Fruit fly (Drosophila melanogaster): Measurements from ENCODE around the gene Tsf2.

Tsf2 gene

DNA sequence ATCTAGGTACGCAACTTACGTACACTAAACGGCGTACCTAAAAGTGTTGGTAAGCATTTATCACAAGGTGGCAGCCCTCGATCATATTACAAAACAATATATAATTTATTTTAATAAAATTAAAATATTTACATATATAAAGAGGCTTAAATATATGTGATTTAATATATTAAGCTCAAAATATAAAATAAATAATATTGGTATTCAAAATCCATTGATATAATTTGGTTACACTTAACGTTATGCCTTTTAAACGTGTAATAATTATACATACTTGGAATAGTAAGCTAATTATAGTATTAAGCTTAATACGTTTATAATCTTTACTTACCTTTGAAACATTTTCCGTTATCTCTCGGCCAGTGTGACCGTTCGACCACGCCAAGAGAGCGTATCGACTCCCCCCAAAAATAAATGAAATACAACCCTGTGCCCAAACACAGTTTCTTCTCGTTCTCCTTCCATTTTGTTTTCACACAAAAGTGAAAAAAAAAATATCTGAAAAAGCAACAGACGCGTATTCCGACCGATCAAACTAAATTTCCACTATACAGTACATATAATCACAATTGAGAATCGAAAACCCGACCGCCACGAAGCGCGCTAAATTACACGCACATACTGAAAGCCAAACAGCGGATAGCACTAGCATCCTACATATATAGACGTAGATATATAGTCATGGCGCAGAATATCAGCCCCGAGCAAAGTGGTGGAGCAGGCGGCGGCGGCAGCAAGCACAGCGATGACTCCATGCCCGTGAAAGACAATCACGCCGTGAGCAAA is 29.5 kb downstream of the Tsf2 start, which contains the start of the genes CG10646 and vih (continued):
- TF ChIP-seq Hr83 (GFP tag; optimal IDR thresholded peaks at IDR 0.05; ENCODE audit: poor library complexity, severe bottlenecking) (peak; percentile 47), usp (GFP tag; optimal IDR thresholded peaks at IDR 0.05) (no peak), CG32264 (GFP tag; optimal IDR thresholded peaks at IDR 0.05) (no peak), dsf (GFP tag; optimal IDR thresholded peaks at IDR 0.05; ENCODE audit: borderline replicate concordance) (peak; percentile 24), Myc (optimal IDR thresholded peaks at IDR 0.05) (peak; percentile 47), pan (optimal IDR thresholded peaks at IDR 0.05) (no peak), CrebA (GFP tag; optimal IDR thresholded peaks at IDR 0.05; ENCODE audit: borderline replicate concordance) (no peak), Sp1 (GFP tag; optimal IDR thresholded peaks at IDR 0.05) (peak; percentile 54), Vsx2 (GFP tag; optimal IDR thresholded peaks at IDR 0.05; ENCODE audit: partially characterized antibody) (no peak)

DNA sequence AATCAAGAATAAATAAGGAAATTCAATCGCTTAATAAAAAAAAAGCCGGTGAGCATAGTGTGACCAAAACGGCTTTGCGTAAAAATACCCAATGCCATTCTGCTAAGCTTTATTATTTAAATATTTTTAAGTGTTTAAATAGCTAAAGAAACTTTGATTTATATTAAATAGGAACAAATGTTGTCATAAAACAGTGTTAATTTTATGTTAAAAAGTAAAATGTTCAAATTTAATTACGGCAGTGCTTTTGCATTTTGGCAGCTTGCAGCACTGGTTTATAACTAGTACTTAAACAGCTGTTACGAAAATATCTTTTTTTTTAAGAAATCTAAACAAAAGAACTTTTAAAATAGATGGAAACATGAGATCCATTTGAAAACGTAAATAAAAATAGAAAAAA is 32.3 kb downstream of the Tsf2 start, which contains the start of the genes CG10638 and CG10681:
CG10638 (minus strand) TSS at position 63 of the 400 bp plus-strand sequence.
CG10681 (plus strand) TSS at position 265 of the 400 bp plus-strand sequence.
- TF ChIP-seq psq (GFP tag; optimal IDR thresholded peaks at IDR 0.05) (peak; percentile 6), Mio (GFP tag; optimal IDR thresholded peaks at IDR 0.05) (no peak), dsf (GFP tag; optimal IDR thresholded peaks at IDR 0.05; ENCODE audit: borderline replicate concordance) (peak; percentile 61), CrebA (GFP tag; optimal IDR thresholded peaks at IDR 0.05; ENCODE audit: borderline replicate concordance) (no peak), fru (GFP tag; optimal IDR thresholded peaks at IDR 0.05) (peak; percentile 59), CG32264 (GFP tag; optimal IDR thresholded peaks at IDR 0.05) (peak; percentile 41), brk (GFP tag; optimal IDR thresholded peaks at IDR 0.05) (no peak), GATAd (GFP tag; optimal IDR thresholded peaks at IDR 0.05) (no peak), woc (GFP tag; optimal IDR thresholded peaks at IDR 0.05) (peak; percentile 31), Rel (GFP tag; optimal IDR thresholded peaks at IDR 0.05) (no peak), Rel (tag; optimal IDR thresholded peaks at IDR 0.05) (peak; percentile 55), h (GFP tag; optimal IDR thresholded peaks at IDR 0.05) (peak; percentile 73), N (GFP tag; optimal IDR thresholded peaks at IDR 0.05) (no peak), ey (GFP tag; optimal IDR thresholded peaks at IDR 0.05) (peak; percentile 40), br (GFP tag; optimal IDR thresholded peaks at IDR 0.05) (peak; percentile 44), Sp1 (GFP tag; optimal IDR thresholded peaks at IDR 0.05) (peak; percentile 45), Hnf4 (GFP tag; optimal IDR thresholded peaks at IDR 0.05) (peak; percentile 79), HLH106 (tag; optimal IDR thresholded peaks at IDR 0.05) (peak; percentile 47), dl (GFP tag; optimal IDR thresholded peaks at IDR 0.05; ENCODE audit: insufficient read depth in 1 of 2, partially characterized antibody in 2 of 2) (no peak), Dfd (GFP tag; optimal IDR thresholded peaks at IDR 0.05) (no peak), Jra (GFP tag; optimal IDR thresholded peaks at IDR 0.05) (peak; percentile 77), Hr83 (GFP tag; optimal IDR thresholded peaks at IDR 0.05; ENCODE audit: poor library complexity, severe bottlenecking) (peak; percentile 8), foxo (GFP tag; optimal IDR thresholded peaks at IDR 0.05) (peak in 1 of 2 experiments; percentile 68), sv (GFP tag; optimal IDR thresholded peaks at IDR 0.05) (peak; percentile 58), rgr (GFP tag; optimal IDR thresholded peaks at IDR 0.05) (peak; percentile 65), Vsx2 (GFP tag; optimal IDR thresholded peaks at IDR 0.05; ENCODE audit: partially characterized antibody) (no peak), sage (GFP tag; optimal IDR thresholded peaks at IDR 0.05) (peak; percentile 83), OdsH (GFP tag; optimal IDR thresholded peaks at IDR 0.05) (peak; percentile 40), Myc (optimal IDR thresholded peaks at IDR 0.05) (peak; percentile 1)

DNA sequence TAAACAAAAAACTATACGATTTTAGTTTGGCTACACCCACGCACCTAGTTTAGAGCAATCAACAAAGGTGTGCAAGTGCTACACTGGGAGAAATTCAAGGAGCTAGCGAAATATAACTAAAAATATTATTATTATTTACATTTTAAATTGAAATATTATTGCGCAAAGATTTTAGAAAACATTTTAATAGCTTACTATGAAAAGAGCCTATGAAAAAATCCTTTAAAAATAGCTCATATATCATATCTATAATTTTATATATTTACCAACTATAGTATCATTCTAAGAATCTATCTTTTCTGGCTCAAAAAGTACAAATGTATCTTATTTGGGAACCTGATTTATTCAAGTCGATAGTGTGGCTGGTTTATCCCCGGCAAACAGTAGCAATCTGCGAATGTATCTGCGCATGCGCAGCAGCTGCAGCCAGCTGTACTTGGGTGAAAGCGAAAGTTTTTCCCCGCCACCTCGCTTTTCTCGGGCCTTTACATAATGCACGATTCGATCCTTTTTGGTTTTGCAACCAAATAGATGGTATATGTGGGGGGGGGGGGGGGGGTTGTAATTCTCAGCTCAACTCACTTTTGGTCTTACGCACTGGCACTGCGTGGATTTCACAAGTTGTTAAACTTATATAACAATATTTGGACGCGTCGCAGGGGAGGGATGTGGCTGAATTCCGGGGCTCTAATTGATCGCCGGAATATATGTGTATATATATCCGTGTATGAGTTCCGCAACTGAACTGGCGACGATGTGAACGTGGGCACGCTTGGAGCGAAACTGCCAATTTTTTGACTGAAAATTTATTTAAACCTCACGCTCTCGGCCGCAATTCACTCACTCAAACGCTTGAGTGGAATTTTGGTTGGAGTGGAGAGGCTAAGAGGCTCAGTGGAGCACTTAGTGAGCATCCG is 36.8 kb downstream of the Tsf2 start, which contains the start of gene CG10657:
CG10657 (minus strand) TSS at position 789 of the 917 bp plus-strand sequence.
- no peak for TF ChIP-seq rgr (GFP tag; optimal IDR thresholded peaks at IDR 0.05)
- TF ChIP-seq Vsx2 (GFP tag; optimal IDR thresholded peaks at IDR 0.05; ENCODE audit: partially characterized antibody): peak; percentile 46
- no peak for TF ChIP-seq sv (GFP tag; optimal IDR thresholded peaks at IDR 0.05)
- peak; percentile 14 for TF ChIP-seq Sp1 (GFP tag; optimal IDR thresholded peaks at IDR 0.05)
- TF ChIP-seq Hnf4 (GFP tag; optimal IDR thresholded peaks at IDR 0.05): no peak
- no peak for TF ChIP-seq CG9705 (GFP tag; optimal IDR thresholded peaks at IDR 0.05)
- no peak for TF ChIP-seq Hr83 (GFP tag; optimal IDR thresholded peaks at IDR 0.05; ENCODE audit: poor library complexity, severe bottlenecking)
- no peak for TF ChIP-seq dsf (GFP tag; optimal IDR thresholded peaks at IDR 0.05; ENCODE audit: borderline replicate concordance)
- no peak for TF ChIP-seq GATAd (GFP tag; optimal IDR thresholded peaks at IDR 0.05)
- no peak for TF ChIP-seq Rel (GFP tag; optimal IDR thresholded peaks at IDR 0.05)
- TF ChIP-seq Rel (tag; optimal IDR thresholded peaks at IDR 0.05): peak; percentile 39
- TF ChIP-seq woc (GFP tag; optimal IDR thresholded peaks at IDR 0.05): no peak
